Fruit fly (Drosophila melanogaster) whole organism, embryonic: ENCODE measurements around the gene brat.

Experiments used
- Bgb ChIP-seq: fragments of 200-800 bp; sonication (Bioruptor generic); IDR thresholded peaks from 2 replicates; pipeline ENCODE4 v1.3.6; 2022; ENCODE audit warnings: missing biosample characterization, missing genetic modification characterization; ENCODE audit not compliant: partially characterized antibody
- BtbVII ChIP-seq: fragments of 200-800 bp; sonication (Bioruptor generic); optimal IDR thresholded peaks from 3 replicates; lab custom pipeline; 2017; ENCODE audit warnings: missing biosample characterization, mild to moderate bottlenecking, missing genetic modification characterization
- Bteb2 ChIP-seq: fragments of 200-800 bp; sonication (Bioruptor generic); optimal IDR thresholded peaks from 2 replicates; lab custom pipeline; 2016; ENCODE audit warnings: missing biosample characterization, missing genetic modification characterization
- CG11456 ChIP-seq: fragments of 200-800 bp; sonication (Bioruptor generic); IDR thresholded peaks from 3 replicates; pipeline ENCODE4 v1.3.6; 2022; ENCODE audit warnings: missing biosample characterization, missing genetic modification characterization
- CG11504 ChIP-seq: fragments of 200-800 bp; sonication (Bioruptor generic); optimal IDR thresholded peaks from 3 replicates; lab custom pipeline; 2019; ENCODE audit warnings: missing biosample characterization, mild to moderate bottlenecking, missing genetic modification characterization, moderate library complexity
- CG12391 ChIP-seq: fragments of 200-800 bp; sonication (Bioruptor generic); optimal IDR thresholded peaks from 3 replicates; lab custom pipeline; 2018; ENCODE audit warnings: missing biosample characterization, mild to moderate bottlenecking, missing genetic modification characterization, moderate library complexity
- CG13775 ChIP-seq: fragments of 200-800 bp; sonication (Bioruptor generic); optimal IDR thresholded peaks from 3 replicates; lab custom pipeline; 2017; ENCODE audit warnings: missing biosample characterization, mild to moderate bottlenecking, missing genetic modification characterization
- CG14965 ChIP-seq: fragments of 200-800 bp; sonication (Bioruptor generic); optimal IDR thresholded peaks from 2 replicates; lab custom pipeline; 2016; ENCODE audit warnings: missing biosample characterization, missing genetic modification characterization, borderline replicate concordance
- CG15269 ChIP-seq: fragments of 200-800 bp; sonication (Bioruptor generic); optimal IDR thresholded peaks from 2 replicates; lab custom pipeline; 2018; ENCODE audit warnings: missing biosample characterization, mild to moderate bottlenecking, missing genetic modification characterization, moderate library complexity
- CG15514 ChIP-seq: fragments of 200-800 bp; sonication (Bioruptor generic); optimal IDR thresholded peaks from 3 replicates; lab custom pipeline; 2017; ENCODE audit warnings: missing biosample characterization, missing genetic modification characterization, mild to moderate bottlenecking, moderate library complexity, missing genetic modification reagents
- CG17385 ChIP-seq: fragments of 200-800 bp; sonication (Bioruptor generic); optimal IDR thresholded peaks from 3 replicates; lab custom pipeline; 2018; ENCODE audit warnings: missing biosample characterization, mild to moderate bottlenecking, missing genetic modification characterization
- CG2129 ChIP-seq: fragments of 200-800 bp; sonication (Bioruptor generic); IDR thresholded peaks from 2 replicates; pipeline ENCODE4 v1.3.6; 2022; ENCODE audit warnings: missing biosample characterization, missing genetic modification characterization; ENCODE audit not compliant: partially characterized antibody
- CG4730 ChIP-seq: fragments of 200-800 bp; sonication (Bioruptor generic); IDR thresholded peaks from 2 replicates; pipeline ENCODE4 v1.3.6; 2022; ENCODE audit warnings: missing biosample characterization, missing genetic modification characterization
- CG5245 ChIP-seq: fragments of 200-800 bp; sonication (Bioruptor generic); optimal IDR thresholded peaks from 3 replicates; lab custom pipeline; 2016; ENCODE audit warnings: missing biosample characterization, missing genetic modification characterization
- CG6654 ChIP-seq: fragments of 200-800 bp; sonication (Bioruptor generic); optimal IDR thresholded peaks from 2 replicates; lab custom pipeline; 2017; ENCODE audit warnings: missing biosample characterization, mild to moderate bottlenecking, missing genetic modification characterization
- CG6813 ChIP-seq: fragments of 200-800 bp; sonication (Bioruptor generic); optimal IDR thresholded peaks from 2 replicates; lab custom pipeline; 2017; ENCODE audit warnings: missing biosample characterization, missing genetic modification characterization, mild to moderate bottlenecking, moderate library complexity, missing genetic modification reagents
- CG6854 ChIP-seq: fragments of 200-800 bp; sonication (Bioruptor generic); optimal IDR thresholded peaks from 3 replicates; lab custom pipeline; 2017; ENCODE audit warnings: missing biosample characterization, mild to moderate bottlenecking, missing genetic modification characterization
- CG7928 ChIP-seq: fragments of 200-800 bp; sonication (Bioruptor generic); optimal IDR thresholded peaks from 2 replicates; lab custom pipeline; 2017; ENCODE audit warnings: missing biosample characterization, mild to moderate bottlenecking, missing genetic modification characterization
- CG8765 ChIP-seq: fragments of 200-800 bp; sonication (Bioruptor generic); IDR thresholded peaks from 2 replicates; pipeline ENCODE4 v1.3.6; 2022; ENCODE audit warnings: missing biosample characterization, missing genetic modification characterization
- Camta ChIP-seq: fragments of 200-800 bp; sonication (Bioruptor generic); optimal IDR thresholded peaks from 2 replicates; lab custom pipeline; 2016; ENCODE audit warnings: missing biosample characterization, missing genetic modification characterization
- Dad ChIP-seq: fragments of 200-800 bp; sonication (Bioruptor generic); optimal IDR thresholded peaks from 3 replicates; lab custom pipeline; 2016; ENCODE audit warnings: missing biosample characterization, missing genetic modification characterization
- Deaf1 ChIP-seq: fragments of 200-800 bp; optimal IDR thresholded peaks from 3 replicates; lab custom pipeline; 2019; ENCODE audit warnings: missing biosample characterization, mild to moderate bottlenecking, missing genetic modification characterization, moderate library complexity
- Gsc ChIP-seq: fragments of 200-800 bp; sonication (Bioruptor generic); IDR thresholded peaks from 2 replicates; pipeline ENCODE4 v1.3.6; 2022; ENCODE audit warnings: missing biosample characterization, missing genetic modification characterization
- H15 ChIP-seq: fragments of 200-800 bp; sonication (Bioruptor generic); IDR thresholded peaks from 3 replicates; pipeline ENCODE4 v1.3.6; 2022; ENCODE audit warnings: missing biosample characterization, missing genetic modification characterization
- HLH4C ChIP-seq: fragments of 200-800 bp; sonication (Bioruptor generic); IDR thresholded peaks from 3 replicates; pipeline ENCODE4 v1.3.6; 2022; ENCODE audit warnings: missing biosample characterization, missing genetic modification characterization; ENCODE audit not compliant: partially characterized antibody
- Hey ChIP-seq: fragments of 200-800 bp; sonication (Bioruptor generic); optimal IDR thresholded peaks from 3 replicates; lab custom pipeline; 2018; ENCODE audit warnings: missing biosample characterization, mild to moderate bottlenecking, missing genetic modification characterization
- HmgZ ChIP-seq: fragments of 200-800 bp; sonication (Bioruptor generic); optimal IDR thresholded peaks from 2 replicates; lab custom pipeline; 2018; ENCODE audit warnings: missing biosample characterization, mild to moderate bottlenecking, missing genetic modification characterization
- MTF-1 ChIP-seq: fragments of 200-800 bp; sonication (Bioruptor generic); optimal IDR thresholded peaks from 2 replicates; lab custom pipeline; 2018; ENCODE audit warnings: missing biosample characterization, mild to moderate bottlenecking, missing genetic modification characterization, borderline replicate concordance
- NFAT ChIP-seq: fragments of 200-800 bp; sonication (Bioruptor generic); IDR thresholded peaks from 2 replicates; pipeline ENCODE4 v1.3.6; 2022; ENCODE audit warnings: missing biosample characterization, missing genetic modification characterization
- Nf-YB ChIP-seq: fragments of 200-800 bp; sonication (Bioruptor generic); optimal IDR thresholded peaks from 3 replicates; lab custom pipeline; 2019; ENCODE audit warnings: missing biosample characterization, mild to moderate bottlenecking, missing genetic modification characterization, moderate library complexity
- Ptx1 ChIP-seq: fragments of 200-800 bp; sonication (Bioruptor generic); IDR thresholded peaks from 2 replicates; pipeline ENCODE4 v1.3.6; 2022; ENCODE audit warnings: missing biosample characterization, missing genetic modification characterization
- Rx ChIP-seq: fragments of 200-800 bp; sonication (Bioruptor generic); IDR thresholded peaks from 2 replicates; pipeline ENCODE4 v1.3.6; 2022; ENCODE audit warnings: missing biosample characterization, missing genetic modification characterization
- Six4 ChIP-seq: fragments of 200-800 bp; sonication (Bioruptor generic); optimal IDR thresholded peaks from 2 replicates; lab custom pipeline; 2016; ENCODE audit warnings: missing biosample characterization, missing genetic modification characterization
- Sox102F ChIP-seq: fragments of 200-800 bp; sonication (Bioruptor generic); optimal IDR thresholded peaks from 2 replicates; lab custom pipeline; 2018; ENCODE audit warnings: missing biosample characterization, mild to moderate bottlenecking, missing genetic modification characterization, moderate library complexity
- Taf1 ChIP-seq: fragments of 200-800 bp; sonication (Bioruptor generic); IDR thresholded peaks from 2 replicates; pipeline ENCODE4 v1.3.6; 2022; ENCODE audit warnings: missing biosample characterization, missing genetic modification characterization
- Usf ChIP-seq: fragments of 200-800 bp; sonication (Bioruptor generic); optimal IDR thresholded peaks from 2 replicates; lab custom pipeline; 2017; ENCODE audit warnings: missing genotype, missing biosample characterization, missing genetic modification characterization
- al ChIP-seq: fragments of 200-800 bp; sonication (Bioruptor generic); IDR thresholded peaks from 2 replicates; pipeline ENCODE4 v1.3.6; 2022; ENCODE audit warnings: missing biosample characterization, missing genetic modification characterization
- ase ChIP-seq: fragments of 200-800 bp; sonication (Bioruptor generic); IDR thresholded peaks from 3 replicates; pipeline ENCODE4 v1.3.6; 2022; ENCODE audit warnings: missing biosample characterization, missing genetic modification characterization
- bowl ChIP-seq: fragments of 200-800 bp; sonication (Bioruptor generic); IDR thresholded peaks from 2 replicates; pipeline ENCODE4 v1.3.6; 2022; ENCODE audit warnings: missing biosample characterization, missing genetic modification characterization
- cato ChIP-seq: fragments of 200-800 bp; sonication (Bioruptor generic); optimal IDR thresholded peaks from 2 replicates; lab custom pipeline; 2016; ENCODE audit warnings: missing biosample characterization, missing genetic modification characterization, borderline replicate concordance
- chm ChIP-seq: fragments of 200-800 bp; sonication (Bioruptor generic); IDR thresholded peaks from 2 replicates; pipeline ENCODE4 v1.3.6; 2022; ENCODE audit warnings: missing biosample characterization, missing genetic modification characterization
- corto ChIP-seq: fragments of 200-800 bp; sonication (Bioruptor generic); optimal IDR thresholded peaks from 2 replicates; lab custom pipeline; 2016; ENCODE audit warnings: missing biosample characterization, mild to moderate bottlenecking, missing genetic modification characterization, moderate library complexity
- en ChIP-seq: fragments of 200-800 bp; sonication (Bioruptor generic); optimal IDR thresholded peaks from 2 replicates; lab custom pipeline; 2016; ENCODE audit warnings: missing biosample characterization, missing genetic modification characterization
- ftz-f1 ChIP-seq: fragments of 200-800 bp; sonication (Bioruptor generic); optimal IDR thresholded peaks from 2 replicates; lab custom pipeline; 2016; ENCODE audit warnings: missing biosample characterization, missing genetic modification characterization
- gcm ChIP-seq: fragments of 200-800 bp; sonication (Bioruptor generic); optimal IDR thresholded peaks from 2 replicates; lab custom pipeline; 2019; ENCODE audit warnings: missing biosample characterization, mild to moderate bottlenecking, missing genetic modification characterization, moderate library complexity
- gsb-n ChIP-seq: fragments of 200-800 bp; sonication (Bioruptor generic); optimal IDR thresholded peaks from 3 replicates; lab custom pipeline; 2018; ENCODE audit warnings: missing biosample characterization, mild to moderate bottlenecking, missing genetic modification characterization
- h ChIP-seq: fragments of >200 bp; optimal IDR thresholded peaks from 2 replicates; lab custom pipeline; 2017
- otp ChIP-seq: fragments of 200-800 bp; sonication (Bioruptor generic); IDR thresholded peaks from 3 replicates; pipeline ENCODE4, ENCODE4 v1.3.6; 2022; ENCODE audit warnings: missing biosample characterization, missing genetic modification characterization
- ranshi ChIP-seq: fragments of 200-800 bp; sonication (Bioruptor generic); IDR thresholded peaks from 2 replicates; pipeline ENCODE4 v1.3.6; 2022; ENCODE audit warnings: missing biosample characterization, missing genetic modification characterization
- sna ChIP-seq: fragments of 200-800 bp; sonication (Bioruptor generic); IDR thresholded peaks from 2 replicates; pipeline ENCODE4 v1.3.6; 2022; ENCODE audit warnings: missing biosample characterization, missing genetic modification characterization; ENCODE audit not compliant: partially characterized antibody

The brat gene

dm6 chr2L:19196443-19197044 is 62.9 kb downstream of the brat start (continued):
- TF ChIP-seq CG6813 (GFP tag; lab: Kevin White, UChicago) = peak; percentile 61
- TF ChIP-seq sna (GFP tag; lab: Robert Waterston, UW) = no peak
- no peak for TF ChIP-seq Bteb2 (GFP tag; lab: Kevin White, UChicago)
- peak; percentile 66 for TF ChIP-seq Gsc (GFP tag; lab: Robert Waterston, UW)
- peak; percentile 70 for TF ChIP-seq corto (GFP tag; lab: Kevin White, UChicago)
- 0 out of 2 replicates have a peak, but pooled peaks have one; percentile 43 for TF ChIP-seq CG4730 (GFP tag; lab: Robert Waterston, UW)
- peak; percentile 13 for TF ChIP-seq CG15514
- TF ChIP-seq Dad (GFP tag; lab: Kevin White, UChicago) = no peak
- no peak for TF ChIP-seq HLH4C (GFP tag; lab: Robert Waterston, UW)
- peak; percentile 22 for TF ChIP-seq Usf
- peak; percentile 77 for TF ChIP-seq chm (GFP tag; lab: Robert Waterston, UW)
- TF ChIP-seq Nf-YB (GFP tag; lab: Kevin White, UChicago) = peak; percentile 24
- TF ChIP-seq ftz-f1 (GFP tag; lab: Kevin White, UChicago) = no peak
- peak; percentile 79; the same call in 2 of the 3 replicates for TF ChIP-seq otp
- TF ChIP-seq Sox102F (GFP tag; lab: Kevin White, UChicago) = peak; percentile 53
- TF ChIP-seq Hey (tag; lab: Kevin White, UChicago) = no peak
- TF ChIP-seq Bgb (GFP tag; lab: Robert Waterston, UW) = no peak
- TF ChIP-seq CG6854 (GFP tag; lab: Kevin White, UChicago) = no peak
- TF ChIP-seq gcm (GFP tag; lab: Kevin White, UChicago) = peak; percentile 60
- TF ChIP-seq BtbVII (GFP tag; lab: Kevin White, UChicago) = no peak
- TF ChIP-seq HmgZ = no peak
- TF ChIP-seq CG2129 (GFP tag; lab: Robert Waterston, UW) = no peak
- peak; percentile 29 for TF ChIP-seq Six4
- TF ChIP-seq CG12391 (tag; lab: Kevin White, UChicago) = peak; percentile 71
- peak; percentile 25 for TF ChIP-seq en (GFP tag; lab: Kevin White, UChicago)
- TF ChIP-seq CG7928 (GFP tag; lab: Kevin White, UChicago) = no peak
- 0 out of 2 replicates have a peak, but pooled peaks have one; percentile 36 for TF ChIP-seq NFAT (GFP tag; lab: Robert Waterston, UW)
- peak; percentile 66; the same call in 1 of the 3 replicates for TF ChIP-seq H15
- peak; percentile 70 for TF ChIP-seq gsb-n (tag; lab: Kevin White, UChicago)
- TF ChIP-seq CG17385 (GFP tag; lab: Kevin White, UChicago) = peak; percentile 42
- peak; percentile 78; the same call in 1 of the 2 replicates for TF ChIP-seq CG8765
- TF ChIP-seq CG15269 (tag; lab: Kevin White, UChicago) = peak; percentile 29
- peak; percentile 38 for TF ChIP-seq CG13775 (GFP tag; lab: Kevin White, UChicago)
- no peak for TF ChIP-seq cato (GFP tag; lab: Kevin White, UChicago)
- no peak for TF ChIP-seq MTF-1 (GFP tag; lab: Kevin White, UChicago)
- no peak for TF ChIP-seq CG14965 (GFP tag; lab: Kevin White, UChicago)
- no peak for TF ChIP-seq Deaf1 (tag; lab: Kevin White, UChicago)
- TF ChIP-seq Ptx1 (GFP tag; lab: Robert Waterston, UW) = peak; percentile 61
- TF ChIP-seq Taf1 (GFP tag; lab: Robert Waterston, UW) = no peak
- TF ChIP-seq Camta (GFP tag; lab: Kevin White, UChicago) = peak; percentile 34
- no peak for TF ChIP-seq CG11456 (GFP tag; lab: Robert Waterston, UW)
- no peak for TF ChIP-seq h (lab: Kevin White, UChicago)
- TF ChIP-seq al (GFP tag; lab: Robert Waterston, UW) = no peak
- no peak for TF ChIP-seq bowl
- TF ChIP-seq CG11504 (tag; lab: Kevin White, UChicago) = peak; percentile 62
- TF ChIP-seq ranshi (GFP tag; lab: Robert Waterston, UW) = peak; percentile 68; the same call in 1 of the 2 replicates
- peak; percentile 72 for TF ChIP-seq Rx (GFP tag; lab: Robert Waterston, UW)
- TF ChIP-seq ase (GFP tag; lab: Robert Waterston, UW) = peak; percentile 59; the same call in 2 of the 3 replicates
- peak; percentile 29 for TF ChIP-seq CG6654
- peak; percentile 31 for TF ChIP-seq CG5245
